Worm (Caenorhabditis elegans) whole organism, L3 larva: ENCODE results near the gene ZK1320.13.

Experiments used
- aly-2 ChIP-seq: fragments of 150-350 bp; optimal IDR thresholded peaks from 2 replicates; lab custom pipeline; 2014; ENCODE audit warnings: missing biosample characterization, missing genetic modification characterization
- ama-1 ChIP-seq: fragments of 150-350 bp; optimal IDR thresholded peaks from 2 replicates; lab custom pipeline; 2018
- ceh-28 ChIP-seq: fragments of 150-350 bp; optimal IDR thresholded peaks from 2 replicates; lab custom pipeline; 2014; ENCODE audit warnings: missing biosample characterization, missing genetic modification reagents, missing genetic modification characterization
- ceh-82 ChIP-seq: fragments of 150-350 bp; optimal IDR thresholded peaks from 2 replicates; lab custom pipeline; 2014; ENCODE audit warnings: missing biosample characterization, missing genetic modification characterization
- egl-5 ChIP-seq: fragments of 150-350 bp; optimal IDR thresholded peaks from 2 replicates; lab custom pipeline; 2017; ENCODE audit warnings: missing biosample characterization, missing genetic modification reagents, missing genetic modification characterization, inconsistent platforms
- elt-2 ChIP-seq: sonication (generic microtip); optimal IDR thresholded peaks from 2 replicates; lab custom pipeline; 2016; ENCODE audit warnings: missing genetic modification reagents, mild to moderate bottlenecking, missing genetic modification characterization, missing compliant biosample characterization
- elt-3 ChIP-seq, 3 experiments: fragments of 150-350 bp in 1 of 3; sonication (generic microtip) in 2 of 3; optimal IDR thresholded peaks; 2 replicates in 2 of 3; 4 replicates in 1 of 3; lab custom pipeline; 2014 to 2017; ENCODE audit warnings: missing biosample characterization in 3 of 3, missing genetic modification characterization in 3 of 3
- fkh-10 ChIP-seq: sonication (generic microtip); optimal IDR thresholded peaks from 2 replicates; lab custom pipeline; 2017; ENCODE audit warnings: missing biosample characterization, missing genetic modification reagents, missing genetic modification characterization
- fkh-2 ChIP-seq: fragments of 150-350 bp; optimal IDR thresholded peaks from 2 replicates; lab custom pipeline; 2014; ENCODE audit warnings: missing biosample characterization, missing genetic modification reagents, missing genetic modification characterization
- fos-1 ChIP-seq: fragments of 150-350 bp; optimal IDR thresholded peaks from 2 replicates; lab custom pipeline; 2014; ENCODE audit warnings: missing biosample characterization, missing genetic modification characterization
- hmg-11 ChIP-seq: sonication (generic microtip); optimal IDR thresholded peaks from 2 replicates; lab custom pipeline; 2016; ENCODE audit warnings: missing genetic modification characterization, missing compliant biosample characterization
- jun-1 ChIP-seq: fragments of 150-350 bp; optimal IDR thresholded peaks from 2 replicates; lab custom pipeline; 2014; ENCODE audit warnings: missing biosample characterization, missing genetic modification reagents, missing genetic modification characterization
- lin-15B ChIP-seq: fragments of 150-350 bp; optimal IDR thresholded peaks from 2 replicates; lab custom pipeline; 2014; ENCODE audit warnings: missing biosample characterization, missing genetic modification characterization
- lsy-12 ChIP-seq: sonication (generic microtip); optimal IDR thresholded peaks from 2 replicates; lab custom pipeline; 2016; ENCODE audit warnings: mild to moderate bottlenecking, missing genetic modification characterization, missing compliant biosample characterization
- mdl-1 ChIP-seq: fragments of 150-350 bp; optimal IDR thresholded peaks from 2 replicates; lab custom pipeline; 2014; ENCODE audit warnings: missing biosample characterization, missing genetic modification characterization
- mml-1 ChIP-seq: fragments of 150-350 bp; sonication (generic microtip); optimal IDR thresholded peaks from 3 replicates; lab custom pipeline; 2014; ENCODE audit warnings: missing biosample characterization, missing genetic modification characterization
- nfya-1 ChIP-seq: sonication (generic microtip); optimal IDR thresholded peaks from 2 replicates; lab custom pipeline; 2017; ENCODE audit warnings: missing genetic modification characterization, mild to moderate bottlenecking, missing compliant biosample characterization, antibody characterized with exemption, moderate library complexity; ENCODE audit not compliant: insufficient read depth
- nhr-11 ChIP-seq: fragments of 150-350 bp; optimal IDR thresholded peaks from 2 replicates; lab custom pipeline; 2014; ENCODE audit warnings: missing biosample characterization, missing genetic modification characterization
- nhr-23 ChIP-seq: fragments of 150-350 bp; optimal IDR thresholded peaks from 2 replicates; lab custom pipeline; 2014; ENCODE audit warnings: missing biosample characterization, missing genetic modification reagents, missing genetic modification characterization
- nhr-237 ChIP-seq: fragments of 150-350 bp; optimal IDR thresholded peaks from 2 replicates; lab custom pipeline; 2014; ENCODE audit warnings: missing biosample characterization, missing genetic modification characterization
- nhr-25 ChIP-seq: sonication (generic microtip); optimal IDR thresholded peaks from 2 replicates; lab custom pipeline; 2017; ENCODE audit warnings: missing biosample characterization, missing genetic modification characterization
- nhr-43 ChIP-seq: sonication (generic microtip); optimal IDR thresholded peaks from 2 replicates; lab custom pipeline; 2016; ENCODE audit warnings: mild to moderate bottlenecking, missing genetic modification characterization, missing compliant biosample characterization; ENCODE audit not compliant: poor library complexity, severe bottlenecking
- nhr-67 ChIP-seq: fragments of 150-350 bp; optimal IDR thresholded peaks from 2 replicates; lab custom pipeline; 2014; ENCODE audit warnings: missing biosample characterization, missing genetic modification characterization
- nhr-76 ChIP-seq: fragments of 150-350 bp; sonication (generic microtip); optimal IDR thresholded peaks from 5 replicates; lab custom pipeline; 2014; ENCODE audit warnings: missing biosample characterization, missing genetic modification characterization
- pha-4 ChIP-seq: fragments of 150-350 bp; optimal IDR thresholded peaks from 2 replicates; lab custom pipeline; 2014; ENCODE audit warnings: missing biosample characterization, missing genetic modification reagents, missing genetic modification characterization
- sea-2 ChIP-seq: fragments of 150-350 bp; sonication (generic microtip); optimal IDR thresholded peaks from 4 replicates; lab custom pipeline; 2014; ENCODE audit warnings: missing biosample characterization, missing genetic modification reagents, missing genetic modification characterization
- skn-1 ChIP-seq: fragments of 150-350 bp; optimal IDR thresholded peaks from 2 replicates; lab custom pipeline; 2014; ENCODE audit warnings: missing biosample characterization, missing genetic modification characterization
- snpc-4 ChIP-seq: fragments of 150-350 bp; optimal IDR thresholded peaks from 2 replicates; lab custom pipeline; 2014; ENCODE audit warnings: missing biosample characterization, missing genetic modification characterization
- unc-62 ChIP-seq: fragments of 150-350 bp; sonication (generic microtip); optimal IDR thresholded peaks from 4 replicates; lab custom pipeline; 2014; ENCODE audit warnings: missing biosample characterization, missing genetic modification reagents, missing genetic modification characterization
- zag-1 ChIP-seq: fragments of 150-350 bp; optimal IDR thresholded peaks from 2 replicates; lab custom pipeline; 2014; ENCODE audit warnings: missing biosample characterization, missing genetic modification characterization
- ztf-11 ChIP-seq: fragments of 150-350 bp; optimal IDR thresholded peaks from 2 replicates; lab custom pipeline; 2014; ENCODE audit warnings: missing biosample characterization, missing genetic modification characterization
- ztf-4 ChIP-seq: fragments of 150-350 bp; optimal IDR thresholded peaks from 2 replicates; lab custom pipeline; 2014; ENCODE audit warnings: missing biosample characterization, missing genetic modification characterization

Gene ZK1320.13

DNA sequence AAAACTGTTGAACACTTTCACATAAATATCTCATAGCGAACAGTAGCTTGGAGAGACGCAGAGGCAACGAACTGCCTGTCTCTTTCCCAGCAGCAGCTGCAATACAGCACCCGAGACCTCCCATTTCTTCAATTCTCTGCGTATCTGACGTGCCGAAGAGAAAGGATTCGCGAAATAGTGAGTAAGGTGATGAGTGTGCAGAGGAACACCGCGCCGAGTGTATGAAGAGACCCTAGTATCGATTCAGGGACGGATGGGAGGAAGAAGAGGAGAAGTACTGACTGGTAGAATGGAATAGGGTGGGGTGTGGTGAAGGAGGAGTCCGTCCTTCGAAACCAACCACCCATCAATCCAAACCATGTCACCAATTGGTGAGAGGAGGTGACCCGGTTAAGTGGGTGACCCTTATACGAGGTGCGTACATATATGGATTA is 34.5 kb upstream of the ZK1320.13 start (continued):
- TF ChIP-seq sea-2 (GFP tag; lab: Kevin White, UChicago): no peak
- no peak for TF ChIP-seq ceh-82 (tag; lab: Kevin White, UChicago)
- TF ChIP-seq hmg-11 (tag; lab: Kevin White, UChicago): peak; percentile 86
- TF ChIP-seq ztf-4 (tag; lab: Kevin White, UChicago): no peak
- TF ChIP-seq fkh-2: no peak
- TF ChIP-seq mml-1 (tag; lab: Kevin White, UChicago): no peak
- TF ChIP-seq nhr-76 (tag; lab: Kevin White, UChicago): no peak
- peak; percentile 86 for TF ChIP-seq ama-1 (lab: Kevin White, UChicago)
- TF ChIP-seq pha-4 (tag; lab: Kevin White, UChicago): peak; percentile 77
- no peak for TF ChIP-seq skn-1 (tag; lab: Kevin White, UChicago)
- TF ChIP-seq zag-1 (tag; lab: Kevin White, UChicago): no peak
- TF ChIP-seq nhr-25 (tag; lab: Kevin White, UChicago): peak; percentile 88
- peak; percentile 64 for TF ChIP-seq unc-62 (GFP tag; lab: Kevin White, UChicago)
- peak; percentile 78 for TF ChIP-seq nhr-11 (tag; lab: Kevin White, UChicago)
- TF ChIP-seq jun-1 (tag; lab: Kevin White, UChicago): peak; percentile 43
- peak; percentile 41 for TF ChIP-seq nhr-43
- peak; percentile 4 for TF ChIP-seq snpc-4
- no peak for TF ChIP-seq nhr-237 (tag; lab: Kevin White, UChicago)
- no peak for TF ChIP-seq nhr-67 (tag; lab: Kevin White, UChicago)
- TF ChIP-seq nhr-23: peak; percentile 76
- peak; percentile 56 for TF ChIP-seq lsy-12 (tag; lab: Kevin White, UChicago)

- TF ChIP-seq nhr-11 (tag; lab: Kevin White, UChicago) (no peak), nfya-1 (tag; lab: Kevin White, UChicago) (peak; percentile 33), ceh-28 (tag; lab: Kevin White, UChicago) (peak; percentile 63), aly-2 (tag; lab: Kevin White, UChicago) (no peak), elt-2 (tag; lab: Kevin White, UChicago) (peak; percentile 73), nhr-25 (tag; lab: Kevin White, UChicago) (no peak), hmg-11 (tag; lab: Kevin White, UChicago) (no peak), nhr-76 (tag; lab: Kevin White, UChicago) (no peak), ama-1 (lab: Kevin White, UChicago) (no peak), ceh-82 (tag; lab: Kevin White, UChicago) (no peak)
These were observed 33.4 kb upstream of the ZK1320.13 start, which contains the start of gene sqv-8 for ce11 chrII:9646928-9647838. Gene sqv-8 (plus strand): TSS chrII:9646978.

DNA sequence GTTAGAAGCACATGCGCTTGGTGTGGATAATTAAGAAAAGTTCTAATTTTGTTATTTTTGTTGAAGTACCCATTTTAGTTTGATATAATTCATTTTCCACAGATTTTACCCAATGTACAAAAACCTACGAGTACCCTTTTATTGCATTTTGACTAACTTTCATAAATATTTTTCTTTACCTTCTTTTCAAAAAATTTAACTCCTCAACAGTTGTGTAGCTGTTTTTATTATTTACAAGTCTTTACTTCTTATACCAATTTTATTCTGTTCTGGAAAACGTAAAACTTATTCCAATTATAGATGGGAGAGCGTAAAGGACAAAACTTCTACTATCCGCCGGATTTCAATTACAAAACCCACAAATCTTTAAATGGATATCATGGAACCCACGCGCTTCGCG is 31.4 kb upstream of the ZK1320.13 start, which contains the start of gene ZK1307.9:
TSS of gene ZK1307.9 (plus strand) at position 301 of the 400 bp plus-strand sequence.
- TF ChIP-seq egl-5 (tag; lab: Kevin White, UChicago) (no peak), jun-1 (tag; lab: Kevin White, UChicago) (no peak), lin-15B (tag; lab: Kevin White, UChicago) (no peak), mdl-1 (tag; lab: Kevin White, UChicago) (no peak), hmg-11 (tag; lab: Kevin White, UChicago) (no peak), nhr-43 (no peak), elt-3 (tag; optimal IDR thresholded peaks at IDR 0.05; lab: Kevin White, UChicago) (no peak), fos-1 (tag; lab: Kevin White, UChicago) (no peak)

DNA sequence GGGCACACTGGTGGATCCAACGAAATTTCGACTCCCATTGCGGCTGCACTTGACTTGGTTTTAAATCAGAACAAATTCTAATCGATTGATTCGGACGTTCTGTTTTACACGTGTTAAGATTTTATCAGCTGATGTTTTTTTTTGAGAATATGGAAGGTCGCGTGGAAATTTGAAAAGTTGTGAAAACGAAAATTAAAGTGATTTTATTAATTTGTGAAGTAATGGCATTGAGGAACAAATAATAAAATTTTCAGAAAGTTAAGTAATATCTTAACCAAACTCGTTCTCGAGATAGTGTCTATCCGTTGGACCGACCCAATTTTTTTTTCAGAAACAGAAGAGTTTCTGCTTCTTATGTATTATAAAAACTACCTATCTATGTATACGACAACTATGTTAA is 28.9 kb upstream of the ZK1320.13 start, which contains the start of gene ZK1307.4:
TSS of gene ZK1307.4 (minus strand) at position 101 of the 400 bp plus-strand sequence.
- TF ChIP-seq fkh-10 (GFP tag; lab: Kevin White, UChicago) (no peak), nfya-1 (tag; lab: Kevin White, UChicago) (no peak), ztf-11 (no peak)
